Worm (Caenorhabditis elegans): Measurements from ENCODE around the gene C53D6.10.

DNA sequence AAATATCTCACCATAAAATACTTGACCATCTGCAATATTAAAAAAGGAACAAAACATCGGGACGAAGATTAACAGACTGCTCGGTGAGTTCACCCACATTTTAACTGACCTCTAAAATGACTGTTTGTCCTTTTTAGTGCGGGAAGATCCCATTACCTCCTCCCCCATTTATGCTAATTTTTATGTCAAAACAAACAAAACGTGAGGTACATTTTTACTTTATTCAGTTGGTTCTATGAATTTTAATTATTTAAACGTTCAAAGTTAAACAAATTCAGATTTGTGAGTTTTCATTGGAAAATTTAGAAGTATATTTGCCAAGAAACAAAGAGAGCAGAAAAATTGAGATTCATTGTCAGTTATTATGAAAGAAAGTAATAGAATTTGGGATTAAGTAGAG, 31.6 kb downstream of the C53D6.10 start, which contains the start of gene C53D6.8:
- TF ChIP-seq tbx-37 (GFP tag; conservative IDR thresholded peaks at IDR 0.05) (no peak), hmbx-1 (tag; optimal IDR thresholded peaks at IDR 0.05) (no peak), flt-1 (GFP tag; IDR thresholded peaks at IDR 0.05) (no peak), F13C5.2 (tag; optimal IDR thresholded peaks at IDR 0.05) (no peak), scrt-1 (GFP tag; IDR thresholded peaks at IDR 0.05) (no peak), ama-1 (optimal IDR thresholded peaks at IDR 0.05) (no peak), hmg-4 (GFP tag; optimal IDR thresholded peaks at IDR 0.05) (no peak), tbx-11 (GFP tag; IDR thresholded peaks at IDR 0.05) (no peak), B0310.2 (tag; optimal IDR thresholded peaks at IDR 0.05) (no peak), ceh-36 (tag; optimal IDR thresholded peaks at IDR 0.05) (no peak), pes-1 (GFP tag; IDR thresholded peaks at IDR 0.05) (no peak), hnd-1 (tag; optimal IDR thresholded peaks at IDR 0.05) (no peak), ets-7 (tag; optimal IDR thresholded peaks at IDR 0.05) (no peak)
